Fruit fly (Drosophila melanogaster) Kc167 (cell line): ENCODE results near the gene CG7130.

ENCODE experiments used
- Sin3A ChIP-seq: fragments of >200 bp; optimal IDR thresholded peaks from 2 replicates; lab custom pipeline; 2018; ENCODE audit warnings: missing external identifiers
- h ChIP-seq: fragments of >200 bp; optimal IDR thresholded peaks from 3 replicates; lab custom pipeline; 2018; ENCODE audit warnings: missing external identifiers
- psq ChIP-seq: fragments of >200 bp; optimal IDR thresholded peaks from 2 replicates; lab custom pipeline; 2017; ENCODE audit warnings: missing external identifiers

DNA sequence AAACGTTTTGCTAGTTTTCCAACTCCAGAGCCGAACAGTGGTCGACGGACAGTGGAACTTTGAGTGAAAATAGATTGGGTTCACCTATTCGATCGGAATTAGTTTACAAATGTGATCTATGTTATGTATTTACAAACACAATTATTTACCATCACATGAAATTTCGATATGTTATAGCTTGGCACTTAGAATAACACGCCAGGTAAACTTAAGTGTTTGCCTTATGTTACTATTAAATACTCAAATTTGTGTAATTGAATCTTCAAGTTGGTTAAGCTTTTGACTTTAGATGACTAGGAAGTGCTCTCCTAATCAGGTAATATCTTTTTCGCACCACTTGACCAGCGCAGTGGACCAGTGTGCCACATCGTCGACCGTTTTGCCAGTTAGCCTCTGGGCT, 15.8 kb upstream of the CG7130 start:
- TF ChIP-seq h (lab: Kevin White, UChicago) (no peak), Sin3A (lab: Kevin White, UChicago) (no peak), psq (lab: Kevin White, UChicago) (no peak)
